Worm (Caenorhabditis elegans): ENCODE results near the gene cki-2.

ce11 chrII:7814215-7814614 lies 2.1 kb upstream of the cki-2 start:
- TF ChIP-seq ceh-82 (tag; optimal IDR thresholded peaks at IDR 0.05) (no peak), Y116A8C.19 (tag; optimal IDR thresholded peaks at IDR 0.05; ENCODE audit: borderline replicate concordance) (no peak), mdl-1 (tag; optimal IDR thresholded peaks at IDR 0.05) (no peak), efl-1 (optimal IDR thresholded peaks at IDR 0.05) (no peak), efl-1 (GFP tag; optimal IDR thresholded peaks at IDR 0.05 in 1 of 2) (no peak), blmp-1 (tag; optimal IDR thresholded peaks at IDR 0.05) (no peak), elt-3 (tag; optimal IDR thresholded peaks at IDR 0.05) (no peak), nhr-77 (tag; optimal IDR thresholded peaks at IDR 0.05) (no peak), sox-4 (tag; optimal IDR thresholded peaks at IDR 0.05) (no peak), nhr-11 (tag; optimal IDR thresholded peaks at IDR 0.05) (no peak), pqm-1 (tag; optimal IDR thresholded peaks at IDR 0.05) (no peak), lsy-2 (tag; optimal IDR thresholded peaks at IDR 0.05) (no peak)

Data from whole organism, L1 larva.